Worm (Caenorhabditis elegans) whole organism, L1 larva: ENCODE data around the gene dac-1.

ENCODE experiments used
- C04F5.9 ChIP-seq: sonication (generic microtip); optimal IDR thresholded peaks from 2 replicates; lab custom pipeline; 2016; ENCODE audit warnings: missing genetic modification characterization, missing compliant biosample characterization
- C16A3.4 ChIP-seq: fragments of 150-350 bp; optimal IDR thresholded peaks from 2 replicates; lab custom pipeline; 2014; ENCODE audit warnings: missing biosample characterization, missing genetic modification characterization
- F16B12.6 ChIP-seq: fragments of 150-350 bp; optimal IDR thresholded peaks from 2 replicates; lab custom pipeline; 2014; ENCODE audit warnings: missing biosample characterization, missing genetic modification characterization
- aha-1 ChIP-seq: fragments of 150-350 bp; optimal IDR thresholded peaks from 2 replicates; lab custom pipeline; 2014; ENCODE audit warnings: missing biosample characterization, missing genetic modification characterization
- aly-2 ChIP-seq: fragments of 150-350 bp; optimal IDR thresholded peaks from 2 replicates; lab custom pipeline; 2014; ENCODE audit warnings: missing biosample characterization, missing genetic modification characterization
- ama-1 ChIP-seq: fragments of 150-350 bp; optimal IDR thresholded peaks from 2 replicates; lab custom pipeline; 2014
- blmp-1 ChIP-seq: fragments of 150-350 bp; optimal IDR thresholded peaks from 2 replicates; lab custom pipeline; 2014; ENCODE audit warnings: missing biosample characterization, missing genetic modification characterization
- ceh-63 ChIP-seq: fragments of 200-800 bp; sonication (Bioruptor generic); optimal IDR thresholded peaks from 2 replicates; lab custom pipeline; 2018; ENCODE audit warnings: mild to moderate bottlenecking, missing genetic modification characterization, missing compliant biosample characterization
- ceh-82 ChIP-seq, 3 experiments: fragments of 150-350 bp in 1 of 3; sonication (generic microtip) in 2 of 3; optimal IDR thresholded peaks; 2 replicates each; lab custom pipeline; 2014 to 2017; ENCODE audit warnings: missing biosample characterization in 3 of 3, missing genetic modification characterization in 3 of 3
- ceh-90 ChIP-seq: sonication (generic microtip); optimal IDR thresholded peaks from 2 replicates; lab custom pipeline; 2016; ENCODE audit warnings: missing genetic modification characterization, missing compliant biosample characterization
- ces-1 ChIP-seq: fragments of 150-350 bp; optimal IDR thresholded peaks from 2 replicates; lab custom pipeline; 2014; ENCODE audit warnings: missing biosample characterization, missing genetic modification reagents, missing genetic modification characterization
- dpl-1 ChIP-seq, 3 experiments: fragments of 150-350 bp in 2 of 3; sonication (generic microtip) in 1 of 3; optimal IDR thresholded peaks; 2 replicates each; lab custom pipeline; 2014 to 2017; ENCODE audit warnings: missing biosample characterization in 3 of 3, missing genetic modification characterization in 3 of 3, missing genetic modification reagents in 3 of 3
- dsc-1 ChIP-seq: sonication (generic microtip); optimal IDR thresholded peaks from 2 replicates; lab custom pipeline; 2016; ENCODE audit warnings: mild to moderate bottlenecking, missing genetic modification characterization, missing compliant biosample characterization
- egl-13 ChIP-seq: sonication (generic microtip); optimal IDR thresholded peaks from 2 replicates; lab custom pipeline; 2016; ENCODE audit warnings: missing genotype, missing genetic modification reagents, missing genetic modification characterization, missing compliant biosample characterization
- egl-27 ChIP-seq, 2 experiments: fragments of 150-350 bp in 1 of 2; sonication (generic microtip); optimal IDR thresholded peaks; 3 replicates each; lab custom pipeline; 2017 to 2018; ENCODE audit warnings: missing biosample characterization in 2 of 2, missing genetic modification characterization in 2 of 2, missing genetic modification reagents in 2 of 2
- elt-2 ChIP-seq: sonication (generic microtip); optimal IDR thresholded peaks from 2 replicates; lab custom pipeline; 2016; ENCODE audit warnings: missing genetic modification characterization, mild to moderate bottlenecking, inconsistent platforms, missing compliant biosample characterization, missing genetic modification reagents
- elt-3 ChIP-seq, 6 experiments: fragments of 150-350 bp in 1 of 6; sonication (generic microtip); optimal IDR thresholded peaks; 2 replicates each; lab custom pipeline; 2017 to 2018; ENCODE audit warnings: missing biosample characterization in 6 of 6, missing genetic modification characterization in 6 of 6, inconsistent platforms in 1 of 6
- fkh-10 ChIP-seq: sonication (generic microtip); optimal IDR thresholded peaks from 2 replicates; lab custom pipeline; 2017; ENCODE audit warnings: missing biosample characterization, missing genetic modification reagents, missing genetic modification characterization
- fkh-8 ChIP-seq: sonication (generic microtip); optimal IDR thresholded peaks from 2 replicates; lab custom pipeline; 2016; ENCODE audit warnings: mild to moderate bottlenecking, missing genetic modification characterization, missing compliant biosample characterization
- fos-1 ChIP-seq: fragments of 150-350 bp; optimal IDR thresholded peaks from 2 replicates; lab custom pipeline; 2014; ENCODE audit warnings: missing biosample characterization, missing genetic modification characterization
- hlh-17 ChIP-seq: fragments of 200-800 bp; sonication (Bioruptor generic); optimal IDR thresholded peaks from 2 replicates; lab custom pipeline; 2018; ENCODE audit warnings: missing genetic modification characterization, mild to moderate bottlenecking, missing compliant biosample characterization, moderate library complexity, borderline replicate concordance
- hlh-4 ChIP-seq: sonication (generic microtip); optimal IDR thresholded peaks from 2 replicates; lab custom pipeline; 2016; ENCODE audit warnings: mild to moderate bottlenecking, missing genetic modification characterization, missing compliant biosample characterization
- hpl-2 ChIP-seq: fragments of 150-350 bp; optimal IDR thresholded peaks from 2 replicates; lab custom pipeline; 2014; ENCODE audit warnings: missing biosample characterization, missing genetic modification reagents, missing genetic modification characterization
- irx-1 ChIP-seq: sonication (generic microtip); optimal IDR thresholded peaks from 2 replicates; lab custom pipeline; 2016; ENCODE audit warnings: missing genetic modification characterization, missing compliant biosample characterization
- isw-1 ChIP-seq: fragments of 200-800 bp; sonication (Bioruptor generic); IDR thresholded peaks from 2 replicates; pipeline ENCODE4 v1.3.6; 2022; ENCODE audit warnings: missing genetic modification characterization, missing compliant biosample characterization
- jun-1 ChIP-seq: fragments of 150-350 bp; optimal IDR thresholded peaks from 2 replicates; lab custom pipeline; 2014; ENCODE audit warnings: missing biosample characterization, missing genetic modification reagents, missing genetic modification characterization
- lin-13 ChIP-seq: fragments of 150-350 bp; optimal IDR thresholded peaks from 2 replicates; lab custom pipeline; 2014; ENCODE audit warnings: missing biosample characterization, missing genetic modification reagents, missing genetic modification characterization
- lin-14 ChIP-seq: fragments of 200-800 bp; sonication (Bioruptor generic); optimal IDR thresholded peaks from 2 replicates; lab custom pipeline; 2018; ENCODE audit warnings: mild to moderate bottlenecking, missing genetic modification characterization, moderate library complexity, missing compliant biosample characterization
- lin-15B ChIP-seq: fragments of 150-350 bp; sonication (generic microtip); optimal IDR thresholded peaks from 3 replicates; lab custom pipeline; 2014; ENCODE audit warnings: missing biosample characterization, missing genetic modification characterization
- lin-35 ChIP-seq, 2 experiments: fragments of 150-350 bp; optimal IDR thresholded peaks; 2 replicates each; lab custom pipeline; 2014; ENCODE audit warnings: missing biosample characterization in 2 of 2, missing genetic modification characterization in 2 of 2, missing genetic modification reagents in 2 of 2
- mdl-1 ChIP-seq, 2 experiments: fragments of 150-350 bp; optimal IDR thresholded peaks; 2 replicates each; lab custom pipeline; 2014 to 2017; ENCODE audit warnings: missing biosample characterization in 2 of 2, missing genetic modification characterization in 2 of 2, inconsistent platforms in 1 of 2
- mep-1 ChIP-seq: fragments of 150-350 bp; optimal IDR thresholded peaks from 2 replicates; lab custom pipeline; 2014; ENCODE audit warnings: missing biosample characterization, missing genetic modification characterization
- nhr-11 ChIP-seq: fragments of 150-350 bp; optimal IDR thresholded peaks from 2 replicates; lab custom pipeline; 2014; ENCODE audit warnings: missing biosample characterization, missing genetic modification characterization
- nhr-20 ChIP-seq: sonication (generic microtip); optimal IDR thresholded peaks from 2 replicates; lab custom pipeline; 2016; ENCODE audit warnings: mild to moderate bottlenecking, missing genetic modification characterization, missing compliant biosample characterization
- nhr-237 ChIP-seq: fragments of 150-350 bp; optimal IDR thresholded peaks from 2 replicates; lab custom pipeline; 2014; ENCODE audit warnings: missing biosample characterization, missing genetic modification characterization
- nhr-77 ChIP-seq: fragments of 150-350 bp; optimal IDR thresholded peaks from 2 replicates; lab custom pipeline; 2014; ENCODE audit warnings: missing biosample characterization, missing genetic modification characterization
- nhr-84 ChIP-seq: sonication (generic microtip); optimal IDR thresholded peaks from 2 replicates; lab custom pipeline; 2017; ENCODE audit warnings: missing biosample characterization, missing genetic modification characterization
- nhr-85 ChIP-seq: sonication (generic microtip); peaks from one replicate; lab custom pipeline; 2016; ENCODE audit warnings: missing genetic modification characterization, inconsistent platforms, missing compliant biosample characterization
- pqm-1 ChIP-seq: sonication (generic microtip); optimal IDR thresholded peaks from 3 replicates; lab custom pipeline; 2017; ENCODE audit warnings: missing biosample characterization, missing genetic modification characterization
- rnt-1 ChIP-seq: sonication (generic microtip); optimal IDR thresholded peaks from 2 replicates; lab custom pipeline; 2016; ENCODE audit warnings: mild to moderate bottlenecking, missing genetic modification characterization, moderate library complexity, missing compliant biosample characterization
- snpc-4 ChIP-seq: fragments of 150-350 bp; optimal IDR thresholded peaks from 2 replicates; lab custom pipeline; 2014; ENCODE audit warnings: missing biosample characterization, missing genetic modification characterization
- snu-23 ChIP-seq: sonication (generic microtip); optimal IDR thresholded peaks from 2 replicates; lab custom pipeline; 2016; ENCODE audit warnings: missing genetic modification characterization, missing compliant biosample characterization
- sptf-1 ChIP-seq: fragments of 150-350 bp; optimal IDR thresholded peaks from 2 replicates; lab custom pipeline; 2014; ENCODE audit warnings: missing biosample characterization, missing genetic modification characterization
- sup-37 ChIP-seq: fragments of 200-800 bp; sonication (Bioruptor generic); optimal IDR thresholded peaks from 2 replicates; lab custom pipeline; 2018; ENCODE audit warnings: mild to moderate bottlenecking, missing genetic modification characterization, missing compliant biosample characterization
- swsn-7 ChIP-seq: sonication (generic microtip); optimal IDR thresholded peaks from 2 replicates; lab custom pipeline; 2016; ENCODE audit warnings: missing genetic modification characterization, missing compliant biosample characterization
- tbx-2 ChIP-seq: sonication (generic microtip); optimal IDR thresholded peaks from 2 replicates; lab custom pipeline; 2016; ENCODE audit warnings: missing genetic modification characterization, missing compliant biosample characterization
- tlp-1 ChIP-seq: fragments of 150-350 bp; optimal IDR thresholded peaks from 2 replicates; lab custom pipeline; 2014; ENCODE audit warnings: missing biosample characterization, missing genetic modification characterization
- unc-30 ChIP-seq: sonication (generic microtip); optimal IDR thresholded peaks from 2 replicates; lab custom pipeline; 2017; ENCODE audit warnings: missing biosample characterization, missing genetic modification characterization
- unc-86 ChIP-seq: sonication (generic microtip); optimal IDR thresholded peaks from 2 replicates; lab custom pipeline; 2016; ENCODE audit warnings: missing genetic modification characterization, missing compliant biosample characterization
- zip-4 ChIP-seq: fragments of 200-800 bp; sonication (Bioruptor generic); optimal IDR thresholded peaks from 2 replicates; lab custom pipeline; 2018; ENCODE audit warnings: mild to moderate bottlenecking, missing genetic modification characterization, moderate library complexity, missing compliant biosample characterization
- ztf-11 ChIP-seq, 2 experiments: sonication (generic microtip); optimal IDR thresholded peaks; 2 replicates each; lab custom pipeline; 2016 to 2017; ENCODE audit warnings: missing genetic modification characterization in 2 of 2, missing biosample characterization in 1 of 2, missing compliant biosample characterization in 1 of 2
- ztf-4 ChIP-seq: fragments of 150-350 bp; optimal IDR thresholded peaks from 2 replicates; lab custom pipeline; 2014; ENCODE audit warnings: missing biosample characterization, missing genetic modification characterization

The dac-1 gene

ce11 chrIII:833711-834442 is 17.9 kb downstream of the dac-1 start:
- peak; percentile 86 for TF ChIP-seq rnt-1
- TF ChIP-seq nhr-77 (tag; lab: Kevin White, UChicago) = peak; percentile 95
- TF ChIP-seq sup-37 = peak; percentile 45
- peak; percentile 91 for TF ChIP-seq lin-13 (GFP tag; lab: Kevin White, UChicago)
- TF ChIP-seq elt-2 (tag; lab: Kevin White, UChicago) = peak; percentile 63
- TF ChIP-seq ama-1 (lab: Kevin White, UChicago) = peak; percentile 80
- TF ChIP-seq ceh-63 (GFP tag; lab: Kevin White, UChicago) = no peak
- TF ChIP-seq egl-27 (tag; optimal IDR thresholded peaks at IDR 0.05; lab: Kevin White, UChicago) = peak; percentile 74 to 78
- TF ChIP-seq fkh-10 (GFP tag; lab: Kevin White, UChicago) = peak; percentile 81
- TF ChIP-seq lin-35 (GFP tag; optimal IDR thresholded peaks at IDR 0.05; lab: Kevin White, UChicago) = peak; percentile 79 to 89
- TF ChIP-seq tlp-1 (tag; lab: Kevin White, UChicago) = no peak
- peak; percentile 78 for TF ChIP-seq irx-1 (tag; lab: Kevin White, UChicago)
- peak; percentile 43 for TF ChIP-seq ceh-90
- TF ChIP-seq fos-1 (tag; lab: Kevin White, UChicago) = peak; percentile 85
- no peak for TF ChIP-seq nhr-84 (tag; lab: Kevin White, UChicago)
- peak; percentile 93 for TF ChIP-seq mep-1 (tag; lab: Kevin White, UChicago)
- TF ChIP-seq ceh-82 (tag; optimal IDR thresholded peaks at IDR 0.05; lab: Kevin White, UChicago) = peak; percentile 75 to 97 (median 85)
- TF ChIP-seq dpl-1 (GFP tag; optimal IDR thresholded peaks at IDR 0.05; lab: Kevin White, UChicago) = peak; percentile 67 to 68 (median 67)
- peak; percentile 55 for TF ChIP-seq aly-2
- TF ChIP-seq nhr-85 (tag; lab: Kevin White, UChicago) = peak; percentile 97
- no peak for TF ChIP-seq hlh-17 (GFP tag; lab: Kevin White, UChicago)
- TF ChIP-seq elt-3 (tag; optimal IDR thresholded peaks at IDR 0.05; lab: Kevin White, UChicago) = peak in 5 of 6 experiments; percentile 5 to 84 (median 65)
- peak; percentile 83 for TF ChIP-seq isw-1 (GFP tag; lab: Robert Waterston, UW)
- TF ChIP-seq pqm-1 (tag; lab: Kevin White, UChicago) = peak; percentile 84
- TF ChIP-seq tbx-2 (tag; lab: Kevin White, UChicago) = peak; percentile 86
- TF ChIP-seq jun-1 (tag; lab: Kevin White, UChicago) = peak; percentile 95
- TF ChIP-seq ztf-11 (tag; optimal IDR thresholded peaks at IDR 0.05; lab: Kevin White, UChicago) = peak in 1 of 2 experiments; percentile 11
- TF ChIP-seq hlh-4 (tag; lab: Kevin White, UChicago) = no peak
- TF ChIP-seq unc-30 (tag; lab: Kevin White, UChicago) = no peak
- TF ChIP-seq fkh-8 (tag; lab: Kevin White, UChicago) = peak; percentile 94
- peak; percentile 94 for TF ChIP-seq C16A3.4 (tag; lab: Kevin White, UChicago)
- no peak for TF ChIP-seq aha-1 (tag; lab: Kevin White, UChicago)
- TF ChIP-seq egl-13 (tag; lab: Kevin White, UChicago) = peak; percentile 54
- TF ChIP-seq blmp-1 (tag; lab: Kevin White, UChicago) = peak; percentile 51
- TF ChIP-seq nhr-237 (tag; lab: Kevin White, UChicago) = peak; percentile 90
- TF ChIP-seq ces-1 (GFP tag; lab: Kevin White, UChicago) = no peak
- peak; percentile 91 for TF ChIP-seq nhr-20 (tag; lab: Kevin White, UChicago)
- TF ChIP-seq hpl-2 (GFP tag; lab: Kevin White, UChicago) = peak; percentile 56
- TF ChIP-seq snu-23 (GFP tag; lab: Kevin White, UChicago) = peak; percentile 95
- TF ChIP-seq dsc-1 = peak; percentile 65
- TF ChIP-seq lin-15B (tag; lab: Kevin White, UChicago) = no peak
- peak; percentile 32 for TF ChIP-seq F16B12.6 (tag; lab: Kevin White, UChicago)
- TF ChIP-seq lin-14 (GFP tag; lab: Kevin White, UChicago) = peak; percentile 99
- peak in 1 of 2 experiments; percentile 97 for TF ChIP-seq mdl-1 (tag; optimal IDR thresholded peaks at IDR 0.05; lab: Kevin White, UChicago)
- peak; percentile 84 for TF ChIP-seq nhr-11
- TF ChIP-seq ztf-4 (tag; lab: Kevin White, UChicago) = peak; percentile 37
- TF ChIP-seq sptf-1 (tag; lab: Kevin White, UChicago) = no peak
- TF ChIP-seq swsn-7 = peak; percentile 93
- peak; percentile 80 for TF ChIP-seq snpc-4 (tag; lab: Kevin White, UChicago)
- peak; percentile 80 for TF ChIP-seq unc-86 (tag; lab: Kevin White, UChicago)
- peak; percentile 92 for TF ChIP-seq zip-4 (GFP tag; lab: Kevin White, UChicago)
- TF ChIP-seq C04F5.9 = no peak
